Fruit fly (Drosophila melanogaster) S2 (cell line): ENCODE results near the gene CG18649.

Source experiments
- CG8478 ChIP-seq: fragments of >200 bp; optimal IDR thresholded peaks from 2 replicates; lab custom pipeline; 2018
- CTCF ChIP-seq, 2 experiments: fragments of >200 bp; optimal IDR thresholded peaks; 2 replicates each; lab custom pipeline; 2018

DNA sequence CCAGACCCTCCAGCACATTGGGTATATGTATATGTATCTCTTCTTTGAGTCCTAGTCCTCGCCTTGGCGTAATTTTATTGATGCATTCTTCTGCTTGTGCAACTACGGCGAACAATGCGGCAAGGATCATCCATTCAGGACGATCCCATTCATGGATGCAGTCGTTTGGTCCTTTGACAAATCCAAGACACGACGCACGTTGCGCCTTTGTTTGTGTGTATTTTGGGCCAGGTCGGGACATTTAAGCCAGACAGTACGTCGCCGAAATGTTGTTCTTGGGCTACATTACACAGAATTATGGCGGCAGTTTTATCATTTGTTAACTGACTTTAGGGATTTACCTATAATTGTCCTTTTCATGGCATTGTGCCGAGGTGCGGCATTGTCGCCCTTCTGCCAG lies 8.8 kb downstream of the CG18649 start:
- TF ChIP-seq CTCF (optimal IDR thresholded peaks at IDR 0.05; lab: Kevin White, UChicago) = no peak
- TF ChIP-seq CG8478 (lab: Kevin White, UChicago) = no peak
